2 fruit fly cellular contexts compared by ENCODE assay signal in genomic region chrX:7969188-7969829, dm6.
TF ChIP-seq lines count a peak whose summit lies in the region.

No protein-coding gene starts in this region.

TF ChIP-seq in whole organism, embryonic, 481 proteins besides CTCF, POLR2A, EP300 and RAD21 (continued from another document and continues in another):
- peak; percentile 19 for TF ChIP-seq Nf-YC (tag; optimal IDR thresholded peaks at IDR 0.05; lab: Kevin White, UChicago)
- TF ChIP-seq CG14710 (tag; optimal IDR thresholded peaks at IDR 0.05; lab: Kevin White, UChicago): peak; percentile 19
- peak; percentile 34 for TF ChIP-seq phol (tag; optimal IDR thresholded peaks at IDR 0.05; lab: Kevin White, UChicago)
- no peak for TF ChIP-seq eyg (GFP tag; optimal IDR thresholded peaks at IDR 0.05; lab: Kevin White, UChicago)
- no peak for TF ChIP-seq lov (optimal IDR thresholded peaks at IDR 0.05; lab: Kevin White, UChicago)
- TF ChIP-seq lov (GFP tag; IDR thresholded peaks at IDR 0.05; lab: Robert Waterston, UW): no peak
- peak; percentile 56 for TF ChIP-seq CG12769 (tag; optimal IDR thresholded peaks at IDR 0.05; lab: Kevin White, UChicago)
- no peak for TF ChIP-seq CG14441 (GFP tag; IDR thresholded peaks at IDR 0.05; lab: Robert Waterston, UW)
- TF ChIP-seq CG4328 (GFP tag; optimal IDR thresholded peaks at IDR 0.05; lab: Kevin White, UChicago): no peak
- no peak for TF ChIP-seq abd-A (tag; optimal IDR thresholded peaks at IDR 0.05; lab: Kevin White, UChicago)
- no peak for TF ChIP-seq CG14965 (GFP tag; optimal IDR thresholded peaks at IDR 0.05; lab: Kevin White, UChicago; ENCODE audit: borderline replicate concordance)
- TF ChIP-seq tx (GFP tag; optimal IDR thresholded peaks at IDR 0.05; lab: Kevin White, UChicago): no peak
- TF ChIP-seq Side (GFP tag; optimal IDR thresholded peaks at IDR 0.05; lab: Kevin White, UChicago): no peak
- no peak for TF ChIP-seq CG7963 (GFP tag; IDR thresholded peaks at IDR 0.05; lab: Robert Waterston, UW; ENCODE audit: partially characterized antibody)
- 0 out of 2 replicates have a peak, but pooled peaks have one; percentile 6 for TF ChIP-seq CG32532 (GFP tag; IDR thresholded peaks at IDR 0.05; lab: Robert Waterston, UW)
- no peak for TF ChIP-seq CG4707 (GFP tag; optimal IDR thresholded peaks at IDR 0.05; lab: Kevin White, UChicago)
- TF ChIP-seq Med (GFP tag; lab: Kevin White, UChicago): peak; percentile 73
- TF ChIP-seq ap (GFP tag; IDR thresholded peaks at IDR 0.05; lab: Robert Waterston, UW): no peak
- TF ChIP-seq CG3726 (GFP tag; IDR thresholded peaks at IDR 0.05; lab: Robert Waterston, UW): no peak
- no peak for TF ChIP-seq so (GFP tag; IDR thresholded peaks at IDR 0.05; lab: Robert Waterston, UW)
- peak; percentile 49 for TF ChIP-seq CG2712 (tag; optimal IDR thresholded peaks at IDR 0.05; lab: Kevin White, UChicago)
- no peak for TF ChIP-seq sd (tag; optimal IDR thresholded peaks at IDR 0.05; lab: Kevin White, UChicago)
- TF ChIP-seq disco-r (GFP tag; optimal IDR thresholded peaks at IDR 0.05; lab: Kevin White, UChicago): no peak
- TF ChIP-seq Blimp-1 (GFP tag; optimal IDR thresholded peaks at IDR 0.05; lab: Kevin White, UChicago): no peak
- TF ChIP-seq CG2202 (tag; optimal IDR thresholded peaks at IDR 0.05; lab: Kevin White, UChicago): no peak
- no peak for TF ChIP-seq CG4854 (GFP tag; optimal IDR thresholded peaks at IDR 0.05; lab: Kevin White, UChicago)
- no peak for TF ChIP-seq Gug (GFP tag; IDR thresholded peaks at IDR 0.05; lab: Robert Waterston, UW)
- no peak for TF ChIP-seq CG12071 (GFP tag; optimal IDR thresholded peaks at IDR 0.05; lab: Kevin White, UChicago)
- TF ChIP-seq vvl (GFP tag; IDR thresholded peaks at IDR 0.05; lab: Robert Waterston, UW): peak; percentile 39; the same call in 1 of the 2 replicates
- no peak for TF ChIP-seq CG12236 (GFP tag; optimal IDR thresholded peaks at IDR 0.05; lab: Kevin White, UChicago)
- TF ChIP-seq CG30431 (GFP tag; optimal IDR thresholded peaks at IDR 0.05; lab: Kevin White, UChicago): no peak
- TF ChIP-seq fru (optimal IDR thresholded peaks at IDR 0.05; lab: Kevin White, UChicago): no peak
- peak; percentile 15 for TF ChIP-seq CG17186 (GFP tag; optimal IDR thresholded peaks at IDR 0.05; lab: Kevin White, UChicago)
- TF ChIP-seq CG7928 (GFP tag; optimal IDR thresholded peaks at IDR 0.05; lab: Kevin White, UChicago): no peak
- no peak for TF ChIP-seq H15 (GFP tag; IDR thresholded peaks at IDR 0.05; lab: Robert Waterston, UW)
- peak; percentile 57 for TF ChIP-seq Myb (GFP tag; optimal IDR thresholded peaks at IDR 0.05; lab: Kevin White, UChicago)
- no peak for TF ChIP-seq CG10274 (GFP tag; optimal IDR thresholded peaks at IDR 0.05; lab: Kevin White, UChicago)
- peak; percentile 1 for TF ChIP-seq gem (tag; optimal IDR thresholded peaks at IDR 0.05; lab: Kevin White, UChicago)
- peak; percentile 57 for TF ChIP-seq nom (GFP tag; optimal IDR thresholded peaks at IDR 0.05; lab: Kevin White, UChicago)
- peak in 1 of 2 experiments; percentile 24 for TF ChIP-seq crp (GFP tag; optimal IDR thresholded peaks at IDR 0.05; lab: Kevin White, UChicago)
- TF ChIP-seq CG4424 (GFP tag; optimal IDR thresholded peaks at IDR 0.05; lab: Kevin White, UChicago): peak; percentile 16
- no peak for TF ChIP-seq CG7786 (GFP tag; optimal IDR thresholded peaks at IDR 0.05; lab: Kevin White, UChicago)
- peak; percentile 14 for TF ChIP-seq CG12391 (tag; optimal IDR thresholded peaks at IDR 0.05; lab: Kevin White, UChicago)
- no peak for TF ChIP-seq Six4 (GFP tag; optimal IDR thresholded peaks at IDR 0.05; lab: Kevin White, UChicago)
- no peak for TF ChIP-seq CkIIα-i1 (GFP tag; IDR thresholded peaks at IDR 0.05; lab: Robert Waterston, UW)
- peak; percentile 58; the same call in 1 of the 3 replicates for TF ChIP-seq ci (GFP tag; IDR thresholded peaks at IDR 0.05; lab: Robert Waterston, UW)
- no peak for TF ChIP-seq CG1024 (GFP tag; IDR thresholded peaks at IDR 0.05; lab: Robert Waterston, UW)
- peak; percentile 14 for TF ChIP-seq CG2120 (GFP tag; optimal IDR thresholded peaks at IDR 0.05; lab: Kevin White, UChicago)
- peak in 1 of 2 experiments; percentile 22 for TF ChIP-seq Pdp1 (GFP tag; optimal IDR thresholded peaks at IDR 0.05; lab: Kevin White, UChicago)
- peak; percentile 89 for TF ChIP-seq hkb (optimal IDR thresholded peaks at IDR 0.05; lab: Kevin White, UChicago)
- no peak for TF ChIP-seq hkb (GFP tag; IDR thresholded peaks at IDR 0.05; lab: Robert Waterston, UW)
- peak; percentile 3 for TF ChIP-seq dmrt11E (tag; optimal IDR thresholded peaks at IDR 0.05; lab: Kevin White, UChicago)
- peak; percentile 21 for TF ChIP-seq CG30403 (GFP tag; optimal IDR thresholded peaks at IDR 0.05; lab: Kevin White, UChicago)
- TF ChIP-seq klu (GFP tag; IDR thresholded peaks at IDR 0.05; lab: Robert Waterston, UW): no peak
- no peak for TF ChIP-seq CG17385 (GFP tag; optimal IDR thresholded peaks at IDR 0.05; lab: Kevin White, UChicago)
- no peak for TF ChIP-seq slp2 (GFP tag; optimal IDR thresholded peaks at IDR 0.05; lab: Kevin White, UChicago)
- TF ChIP-seq Trl (optimal IDR thresholded peaks at IDR 0.05; lab: Kevin White, UChicago): peak; percentile 36 to 42
- TF ChIP-seq Trl (GFP tag; optimal IDR thresholded peaks at IDR 0.05; lab: Kevin White, UChicago): no peak
- TF ChIP-seq sens (GFP tag; lab: Kevin White, UChicago): peak; percentile 48
- peak; percentile 96 for TF ChIP-seq Sry-β (GFP tag; optimal IDR thresholded peaks at IDR 0.05; lab: Kevin White, UChicago)
- TF ChIP-seq chinmo (GFP tag; IDR thresholded peaks at IDR 0.05; lab: Robert Waterston, UW; ENCODE audit: partially characterized antibody): peak; percentile 62; the same call in 2 of the 4 replicates
- no peak for TF ChIP-seq CG30020 (tag; optimal IDR thresholded peaks at IDR 0.05; lab: Kevin White, UChicago)
- TF ChIP-seq tin (GFP tag; optimal IDR thresholded peaks at IDR 0.05; lab: Kevin White, UChicago): no peak
- TF ChIP-seq Sin3A (optimal IDR thresholded peaks at IDR 0.05; lab: Kevin White, UChicago): peak; percentile 70
- no peak for TF ChIP-seq fd3F (GFP tag; optimal IDR thresholded peaks at IDR 0.05; lab: Kevin White, UChicago)
- peak; percentile 42 for TF ChIP-seq Dp (GFP tag; optimal IDR thresholded peaks at IDR 0.05; lab: Kevin White, UChicago)
- TF ChIP-seq ken (GFP tag; IDR thresholded peaks at IDR 0.05; lab: Robert Waterston, UW): no peak
- TF ChIP-seq trem (tag; optimal IDR thresholded peaks at IDR 0.05; lab: Kevin White, UChicago): peak; percentile 19

TF ChIP-seq in whole organism, prepupa, 60 proteins besides CTCF, POLR2A, EP300 and RAD21 (continued from another document):
- TF ChIP-seq CG34406 (GFP tag; optimal IDR thresholded peaks at IDR 0.05; lab: Kevin White, UChicago) (no peak), CG6808 (GFP tag; optimal IDR thresholded peaks at IDR 0.05; lab: Kevin White, UChicago) (peak; percentile 25), CG1621 (tag; optimal IDR thresholded peaks at IDR 0.05; lab: Kevin White, UChicago) (no peak), CG10631 (GFP tag; optimal IDR thresholded peaks at IDR 0.05; lab: Kevin White, UChicago) (no peak), Blimp-1 (GFP tag; optimal IDR thresholded peaks at IDR 0.05; lab: Kevin White, UChicago) (no peak), Ets96B (tag; optimal IDR thresholded peaks at IDR 0.05; lab: Kevin White, UChicago) (no peak), CG11902 (GFP tag; optimal IDR thresholded peaks at IDR 0.05; lab: Kevin White, UChicago) (no peak), dsx (GFP tag; optimal IDR thresholded peaks at IDR 0.05; lab: Kevin White, UChicago; ENCODE audit: poor library complexity, severe bottlenecking) (peak; percentile 23), CG6792 (GFP tag; optimal IDR thresholded peaks at IDR 0.05; lab: Kevin White, UChicago) (no peak), spab (GFP tag; optimal IDR thresholded peaks at IDR 0.05; lab: Kevin White, UChicago) (no peak), CG6854 (GFP tag; optimal IDR thresholded peaks at IDR 0.05; lab: Kevin White, UChicago) (peak; percentile 16), topi (GFP tag; optimal IDR thresholded peaks at IDR 0.05; lab: Kevin White, UChicago) (peak; percentile 30), lz (GFP tag; optimal IDR thresholded peaks at IDR 0.05; lab: Kevin White, UChicago) (no peak), Eip78C (GFP tag; lab: Kevin White, UChicago) (peak; percentile 78), Hr39 (GFP tag; optimal IDR thresholded peaks at IDR 0.05; lab: Kevin White, UChicago) (no peak), fd59A (GFP tag; optimal IDR thresholded peaks at IDR 0.05; lab: Kevin White, UChicago) (no peak), svp (GFP tag; lab: Kevin White, UChicago) (no peak), CG32006 (GFP tag; optimal IDR thresholded peaks at IDR 0.05; lab: Kevin White, UChicago) (no peak), Ets21C (GFP tag; optimal IDR thresholded peaks at IDR 0.05; lab: Kevin White, UChicago) (no peak), CG7368 (GFP tag; optimal IDR thresholded peaks at IDR 0.05; lab: Kevin White, UChicago) (no peak), Smox (GFP tag; optimal IDR thresholded peaks at IDR 0.05; lab: Kevin White, UChicago) (no peak), cyc (GFP tag; optimal IDR thresholded peaks at IDR 0.05; lab: Kevin White, UChicago) (no peak), CG31627 (GFP tag; optimal IDR thresholded peaks at IDR 0.05; lab: Kevin White, UChicago) (no peak), Sox14 (GFP tag; optimal IDR thresholded peaks at IDR 0.05; lab: Kevin White, UChicago) (peak; percentile 81), dac (GFP tag; optimal IDR thresholded peaks at IDR 0.05; lab: Kevin White, UChicago) (no peak), vri (GFP tag; optimal IDR thresholded peaks at IDR 0.05; lab: Kevin White, UChicago) (no peak), Eip93F (GFP tag; optimal IDR thresholded peaks at IDR 0.05; lab: Kevin White, UChicago) (no peak), CG15336 (GFP tag; IDR thresholded peaks at IDR 0.05; lab: Robert Waterston, UW) (no peak), Sox15 (GFP tag; optimal IDR thresholded peaks at IDR 0.05; lab: Kevin White, UChicago) (no peak), Gug (GFP tag; IDR thresholded peaks at IDR 0.05; lab: Robert Waterston, UW) (no peak), pdm3 (GFP tag; optimal IDR thresholded peaks at IDR 0.05; lab: Kevin White, UChicago) (no peak), acj6 (GFP tag; optimal IDR thresholded peaks at IDR 0.05; lab: Kevin White, UChicago) (no peak), CG6163 (GFP tag; IDR thresholded peaks at IDR 0.05; lab: Robert Waterston, UW) (peak; percentile 27; the same call in 1 of the 3 replicates), ss (GFP tag; optimal IDR thresholded peaks at IDR 0.05; lab: Kevin White, UChicago) (peak in 1 of 2 experiments; percentile 35), esn (GFP tag; optimal IDR thresholded peaks at IDR 0.05; lab: Kevin White, UChicago) (peak; percentile 11), Hr4 (GFP tag; optimal IDR thresholded peaks at IDR 0.05; lab: Kevin White, UChicago) (no peak), CG3919 (GFP tag; optimal IDR thresholded peaks at IDR 0.05; lab: Kevin White, UChicago) (peak; percentile 22), CG8319 (GFP tag; optimal IDR thresholded peaks at IDR 0.05; lab: Kevin White, UChicago) (no peak), fkh (GFP tag; optimal IDR thresholded peaks at IDR 0.05; lab: Kevin White, UChicago) (no peak), Sox102F (GFP tag; optimal IDR thresholded peaks at IDR 0.05; lab: Kevin White, UChicago) (no peak)
